Fruit fly (Drosophila melanogaster) whole organism, adult: ENCODE measurements around the gene Mi-2.

Experiments used
- CG11617 ChIP-seq: fragments of 200-800 bp; sonication (Bioruptor generic); optimal IDR thresholded peaks from 2 replicates; lab custom pipeline; 2017; ENCODE audit warnings: mild to moderate bottlenecking, missing biosample characterization, missing genetic modification reagents, missing genetic modification characterization
- CG12768 ChIP-seq: fragments of 200-800 bp; sonication (Bioruptor generic); optimal IDR thresholded peaks from 2 replicates; lab custom pipeline; 2017; ENCODE audit warnings: missing biosample characterization, missing genetic modification characterization, mild to moderate bottlenecking, moderate library complexity, missing genetic modification reagents
- CG14711 ChIP-seq: fragments of 200-800 bp; sonication (Bioruptor generic); optimal IDR thresholded peaks from 2 replicates; lab custom pipeline; 2018; ENCODE audit warnings: missing biosample characterization, mild to moderate bottlenecking, missing genetic modification characterization, moderate library complexity
- CG1620 ChIP-seq: fragments of 200-800 bp; sonication (Bioruptor generic); optimal IDR thresholded peaks from 2 replicates; lab custom pipeline; 2016; ENCODE audit warnings: missing biosample characterization, missing genetic modification characterization
- CG33017 ChIP-seq: fragments of 200-800 bp; sonication (Bioruptor generic); optimal IDR thresholded peaks from 2 replicates; lab custom pipeline; 2018; ENCODE audit warnings: missing biosample characterization, mild to moderate bottlenecking, missing genetic modification characterization, moderate library complexity
- CG5204 ChIP-seq: fragments of 200-800 bp; sonication (Bioruptor generic); optimal IDR thresholded peaks from 2 replicates; lab custom pipeline; 2016; ENCODE audit warnings: missing biosample characterization, missing genetic modification characterization
- CG7045 ChIP-seq: fragments of 200-800 bp; sonication (Bioruptor generic); optimal IDR thresholded peaks from 2 replicates; lab custom pipeline; 2017; ENCODE audit warnings: missing biosample characterization, mild to moderate bottlenecking, missing genetic modification characterization
- CG7101 ChIP-seq: fragments of 200-800 bp; sonication (Bioruptor generic); optimal IDR thresholded peaks from 2 replicates; lab custom pipeline; 2018; ENCODE audit warnings: missing biosample characterization, mild to moderate bottlenecking, missing genetic modification characterization, moderate library complexity
- Clk ChIP-seq: fragments of 200-800 bp; sonication (Bioruptor generic); optimal IDR thresholded peaks from 2 replicates; lab custom pipeline; 2017; ENCODE audit warnings: missing biosample characterization, missing genetic modification characterization
- Crg-1 ChIP-seq: fragments of 200-800 bp; sonication (Bioruptor generic); optimal IDR thresholded peaks from 2 replicates; lab custom pipeline; 2016; ENCODE audit warnings: missing biosample characterization, missing genetic modification characterization
- Hr96 ChIP-seq: fragments of 200-800 bp; sonication (Bioruptor generic); optimal IDR thresholded peaks from 2 replicates; lab custom pipeline; 2016; ENCODE audit warnings: missing biosample characterization, missing genetic modification characterization
- Mnt ChIP-seq: fragments of 200-800 bp; sonication (Bioruptor generic); optimal IDR thresholded peaks from 2 replicates; lab custom pipeline; 2016; ENCODE audit warnings: missing biosample characterization, mild to moderate bottlenecking, missing genetic modification characterization
- bab1 ChIP-seq: fragments of 200-800 bp; sonication (Bioruptor generic); optimal IDR thresholded peaks from 3 replicates; lab custom pipeline; 2019; ENCODE audit warnings: missing biosample characterization, mild to moderate bottlenecking, missing genetic modification characterization, moderate library complexity
- cic ChIP-seq: fragments of 200-800 bp; sonication (Bioruptor generic); optimal IDR thresholded peaks from 2 replicates; lab custom pipeline; 2017; ENCODE audit warnings: missing biosample characterization, mild to moderate bottlenecking, missing genetic modification characterization, moderate library complexity
- cnc ChIP-seq, 2 experiments: fragments of >200 bp; optimal IDR thresholded peaks; 2 replicates each; lab custom pipeline; 2017
- kay ChIP-seq: fragments of 200-800 bp; sonication (Bioruptor generic); peaks from one replicate; lab custom pipeline; 2016; ENCODE audit warnings: missing biosample characterization, missing genetic modification characterization, borderline replicate concordance
- ovo ChIP-seq: fragments of 200-800 bp; sonication (Bioruptor generic); optimal IDR thresholded peaks from 2 replicates; lab custom pipeline; 2016; ENCODE audit warnings: missing biosample characterization, missing genetic modification characterization
- pad ChIP-seq: fragments of 200-800 bp; sonication (Bioruptor generic); optimal IDR thresholded peaks from 3 replicates; lab custom pipeline; 2017; ENCODE audit warnings: missing biosample characterization, missing genetic modification characterization, mild to moderate bottlenecking, moderate library complexity, missing genetic modification reagents
- tj ChIP-seq: fragments of 200-800 bp; sonication (Bioruptor generic); optimal IDR thresholded peaks from 3 replicates; lab custom pipeline; 2017; ENCODE audit warnings: missing biosample characterization, mild to moderate bottlenecking, missing genetic modification characterization, moderate library complexity
- toe ChIP-seq: fragments of 200-800 bp; sonication (Bioruptor generic); optimal IDR thresholded peaks from 2 replicates; lab custom pipeline; 2016; ENCODE audit warnings: missing biosample characterization, missing genetic modification characterization

The Mi-2 gene

DNA sequence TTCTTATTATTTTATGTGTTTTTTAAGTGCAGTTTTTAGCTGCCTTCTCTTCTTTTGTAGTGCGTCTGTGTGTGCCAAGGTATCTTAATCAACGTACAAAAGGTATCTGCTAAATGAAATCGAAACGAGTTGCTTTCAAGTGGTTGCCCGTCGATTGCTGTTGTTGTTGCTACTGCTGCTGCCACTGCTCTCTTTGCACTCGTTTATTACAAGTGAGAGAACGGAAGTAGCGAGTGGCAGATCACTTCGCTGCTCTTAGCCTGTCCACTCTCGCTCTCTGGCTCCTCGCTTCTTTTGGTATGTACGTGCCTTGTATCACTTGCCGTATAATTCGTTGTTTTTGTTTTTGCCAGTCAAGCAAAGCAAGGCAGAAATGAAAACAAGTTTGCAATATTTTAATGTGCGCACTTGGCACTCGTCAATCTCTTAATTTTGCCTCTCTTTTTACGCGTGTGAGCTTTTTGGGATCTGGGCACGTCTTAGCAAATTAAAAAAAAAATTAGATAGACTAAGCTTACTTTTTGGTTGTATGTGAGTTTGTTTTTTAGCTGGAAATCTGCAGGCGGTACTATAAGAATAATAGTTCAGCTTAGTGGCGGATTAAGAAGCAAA, 13.6 kb downstream of the Mi-2 start:
- TF ChIP-seq toe (GFP tag; lab: Kevin White, UChicago) (no peak), ovo (no peak), CG7101 (tag; lab: Kevin White, UChicago) (no peak), Hr96 (GFP tag; lab: Kevin White, UChicago) (no peak), tj (peak; percentile 42), Mnt (GFP tag; lab: Kevin White, UChicago) (no peak), Clk (GFP tag; lab: Kevin White, UChicago) (no peak), CG5204 (no peak)

DNA sequence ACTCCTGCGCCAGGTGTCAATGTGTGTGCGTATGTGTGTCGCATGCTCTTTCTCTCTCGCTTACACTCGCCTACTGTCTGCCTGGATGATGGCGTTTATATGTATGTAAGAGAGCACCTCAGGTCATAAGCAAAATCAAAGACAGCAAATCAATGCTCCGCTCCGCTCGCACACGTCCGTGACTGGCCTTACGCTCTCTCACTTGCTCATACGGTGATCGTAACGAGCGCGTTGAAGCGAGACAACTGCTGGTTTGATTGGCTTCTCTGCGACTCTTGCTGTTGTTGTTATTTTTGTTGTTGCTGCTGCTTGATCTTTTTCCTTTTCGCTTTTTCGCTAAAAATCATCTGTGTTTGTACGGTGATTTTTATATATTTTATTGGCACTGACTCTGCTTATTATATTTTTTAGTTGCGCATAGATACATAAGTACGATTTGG, 14.4 kb downstream of the Mi-2 start:
- TF ChIP-seq CG12768, result peak; percentile 0
- TF ChIP-seq cnc (optimal IDR thresholded peaks at IDR 0.05; lab: Kevin White, UChicago), result peak in 1 of 2 experiments; percentile 12
- TF ChIP-seq CG5204, result no peak
- peak; percentile 17 for TF ChIP-seq CG14711 (tag; lab: Kevin White, UChicago)
- TF ChIP-seq cic (GFP tag; lab: Kevin White, UChicago), result peak; percentile 79
- peak; percentile 51 for TF ChIP-seq bab1 (GFP tag; lab: Kevin White, UChicago)
- no peak for TF ChIP-seq CG11617 (GFP tag; lab: Kevin White, UChicago)
- peak; percentile 41 for TF ChIP-seq CG7101 (tag; lab: Kevin White, UChicago)
- peak; percentile 67 for TF ChIP-seq tj
- TF ChIP-seq kay (GFP tag; lab: Kevin White, UChicago), result no peak
- no peak for TF ChIP-seq ovo
- no peak for TF ChIP-seq CG1620 (GFP tag; lab: Kevin White, UChicago)
- TF ChIP-seq Mnt (GFP tag; lab: Kevin White, UChicago), result peak; percentile 57
- no peak for TF ChIP-seq toe (GFP tag; lab: Kevin White, UChicago)
- no peak for TF ChIP-seq CG7045 (GFP tag; lab: Kevin White, UChicago)
- peak; percentile 84 for TF ChIP-seq pad
- peak; percentile 50 for TF ChIP-seq Clk (GFP tag; lab: Kevin White, UChicago)

dm6 chr3L:19873488-19873887, 36.5 kb downstream of the Mi-2 start:
- TF ChIP-seq CG5204, result no peak
- TF ChIP-seq ovo, result no peak
- no peak for TF ChIP-seq Hr96 (GFP tag; lab: Kevin White, UChicago)
- no peak for TF ChIP-seq bab1 (GFP tag; lab: Kevin White, UChicago)
- TF ChIP-seq cic (GFP tag; lab: Kevin White, UChicago), result peak; percentile 56
- no peak for TF ChIP-seq CG11617 (GFP tag; lab: Kevin White, UChicago)
- TF ChIP-seq Mnt (GFP tag; lab: Kevin White, UChicago), result no peak
- no peak for TF ChIP-seq CG7045 (GFP tag; lab: Kevin White, UChicago)
- no peak for TF ChIP-seq CG14711 (tag; lab: Kevin White, UChicago)

DNA sequence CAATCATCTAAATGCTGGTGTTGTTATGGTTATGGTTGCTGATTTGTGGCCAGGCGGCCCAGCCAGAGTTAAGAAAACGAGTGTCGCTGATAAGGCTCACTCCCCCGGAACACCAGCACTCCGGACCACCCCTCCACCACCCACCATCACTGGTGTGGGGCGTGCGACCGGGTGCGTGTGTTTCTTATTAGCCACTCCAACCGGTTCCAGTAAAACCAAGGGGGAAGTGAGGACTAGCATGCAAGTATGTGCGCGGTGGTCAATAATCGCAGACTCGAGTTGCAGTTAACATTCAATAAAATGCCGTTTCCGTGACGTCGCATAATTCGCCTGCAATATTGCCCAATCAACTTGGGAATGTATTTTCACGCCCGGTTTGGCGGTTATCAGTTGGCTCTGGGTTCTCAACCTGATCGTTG, 37.5 kb downstream of the Mi-2 start:
- peak; percentile 74 for TF ChIP-seq Mnt (GFP tag; lab: Kevin White, UChicago)
- peak; percentile 72 for TF ChIP-seq cic (GFP tag; lab: Kevin White, UChicago)
- no peak for TF ChIP-seq Crg-1 (GFP tag; lab: Kevin White, UChicago)

dm6 chr3L:19871667-19871931, 38.4 kb downstream of the Mi-2 start:
- TF ChIP-seq CG5204 (no peak), Mnt (GFP tag; lab: Kevin White, UChicago) (no peak), CG1620 (GFP tag; lab: Kevin White, UChicago) (no peak), pad (no peak), ovo (no peak), Crg-1 (GFP tag; lab: Kevin White, UChicago) (no peak), cnc (optimal IDR thresholded peaks at IDR 0.05; lab: Kevin White, UChicago) (no peak)

DNA sequence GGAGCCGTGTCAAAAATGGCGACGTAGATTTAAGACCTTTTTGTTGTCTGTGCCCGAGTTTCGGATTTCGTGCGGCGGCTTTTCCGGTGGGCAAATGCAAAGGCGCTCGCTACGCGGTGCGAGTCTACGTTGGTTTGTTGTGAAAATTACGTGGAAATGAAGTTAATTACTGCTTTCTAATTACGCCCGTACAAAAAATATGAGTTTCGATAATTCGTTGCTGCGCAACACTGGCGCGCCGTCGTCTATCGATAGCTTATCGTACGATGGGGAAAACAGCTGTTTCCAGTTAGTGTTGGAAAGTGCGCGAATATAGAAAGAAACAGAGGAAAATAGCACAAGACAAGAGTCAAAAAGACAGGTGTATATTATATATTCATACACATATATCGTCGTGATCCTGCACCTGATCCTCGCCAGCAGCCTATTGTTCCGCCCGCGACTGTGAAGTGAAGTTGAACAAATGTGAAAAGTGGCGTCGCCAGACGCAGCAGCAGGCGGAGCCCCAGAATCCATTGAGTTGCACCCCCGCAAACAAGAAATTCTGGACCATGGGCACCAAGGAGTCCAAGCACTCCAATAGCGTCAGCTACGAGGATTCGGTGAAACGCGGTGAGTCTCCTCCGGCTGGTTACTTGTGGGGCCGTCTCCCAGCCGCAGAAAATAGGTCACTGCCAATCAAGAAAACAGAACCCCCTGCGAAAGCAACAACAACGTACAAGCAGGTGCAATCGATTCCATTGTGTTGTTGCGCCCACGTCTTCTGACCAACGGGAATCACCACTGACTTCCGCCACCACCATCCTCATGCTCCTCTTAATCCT, 39.0 kb downstream of the Mi-2 start, which contains the start of the genes Rab8 and Usp32:
TSS of gene Rab8 (minus strand) at position 236 of the 824 bp plus-strand sequence.
TSS of gene Usp32 (plus strand) at position 297 of the 824 bp plus-strand sequence.
- TF ChIP-seq CG1620 (GFP tag; lab: Kevin White, UChicago) (peak; percentile 94), CG12768 (peak; percentile 80), Clk (GFP tag; lab: Kevin White, UChicago) (peak; percentile 68), CG11617 (GFP tag; lab: Kevin White, UChicago) (peak; percentile 80), CG7045 (GFP tag; lab: Kevin White, UChicago) (peak; percentile 71), tj (peak; percentile 46), bab1 (GFP tag; lab: Kevin White, UChicago) (peak; percentile 83), Crg-1 (GFP tag; lab: Kevin White, UChicago) (peak; percentile 90), CG5204 (peak; percentile 67), cic (GFP tag; lab: Kevin White, UChicago) (peak; percentile 83), CG33017 (tag; lab: Kevin White, UChicago) (peak; percentile 73), CG7101 (tag; lab: Kevin White, UChicago) (peak; percentile 84), kay (GFP tag; lab: Kevin White, UChicago) (no peak), Hr96 (GFP tag; lab: Kevin White, UChicago) (peak; percentile 82), pad (peak; percentile 83), cnc (optimal IDR thresholded peaks at IDR 0.05; lab: Kevin White, UChicago) (no peak), ovo (peak; percentile 80), Mnt (GFP tag; lab: Kevin White, UChicago) (peak; percentile 89), CG14711 (tag; lab: Kevin White, UChicago) (peak; percentile 71), toe (GFP tag; lab: Kevin White, UChicago) (peak; percentile 84)
